Fruit fly (Drosophila melanogaster): ENCODE results near the gene CG32213.

CG32213 gene

dm6 chr3L:19444092-19444491 lies 31.5 kb upstream of the CG32213 start (continued):
- TF ChIP-seq fru (optimal IDR thresholded peaks at IDR 0.05), result no peak
- no peak for TF ChIP-seq sqz (GFP tag; optimal IDR thresholded peaks at IDR 0.05)
- TF ChIP-seq CG34376 (GFP tag; optimal IDR thresholded peaks at IDR 0.05), result no peak
- TF ChIP-seq CG11085 (GFP tag; IDR thresholded peaks at IDR 0.05), result no peak
- TF ChIP-seq CG13424 (tag; optimal IDR thresholded peaks at IDR 0.05), result peak; percentile 4
- TF ChIP-seq Rfx (GFP tag; IDR thresholded peaks at IDR 0.05), result 0 out of 2 replicates have a peak, but pooled peaks have one; percentile 32
- TF ChIP-seq CG30431 (GFP tag; optimal IDR thresholded peaks at IDR 0.05), result no peak
- TF ChIP-seq CG3847 (GFP tag; IDR thresholded peaks at IDR 0.05), result 0 out of 2 replicates have a peak, but pooled peaks have one; percentile 21
- TF ChIP-seq slbo (GFP tag; IDR thresholded peaks at IDR 0.05), result peak; percentile 38; the same call in 1 of the 2 replicates
- no peak for TF ChIP-seq Hey (tag; optimal IDR thresholded peaks at IDR 0.05)
- no peak for TF ChIP-seq Adf1 (GFP tag; IDR thresholded peaks at IDR 0.05)
- TF ChIP-seq row (GFP tag; IDR thresholded peaks at IDR 0.05), result peak; percentile 44; the same call in 2 of the 3 replicates
- TF ChIP-seq CG7928 (GFP tag; optimal IDR thresholded peaks at IDR 0.05), result no peak
- peak; percentile 28 for TF ChIP-seq Sox102F (GFP tag; optimal IDR thresholded peaks at IDR 0.05)
- TF ChIP-seq crp (GFP tag; optimal IDR thresholded peaks at IDR 0.05), result no peak
- no peak for TF ChIP-seq CG12299 (tag; optimal IDR thresholded peaks at IDR 0.05)
- peak; percentile 12 for TF ChIP-seq az2 (GFP tag; optimal IDR thresholded peaks at IDR 0.05)
- TF ChIP-seq CG1603 (tag; optimal IDR thresholded peaks at IDR 0.05), result peak; percentile 57
- no peak for TF ChIP-seq ham (GFP tag; IDR thresholded peaks at IDR 0.05)
- no peak for TF ChIP-seq CG11695 (GFP tag; IDR thresholded peaks at IDR 0.05)
- TF ChIP-seq chn (GFP tag; optimal IDR thresholded peaks at IDR 0.05), result peak; percentile 15
- no peak for TF ChIP-seq nom (GFP tag; optimal IDR thresholded peaks at IDR 0.05)
- TF ChIP-seq CG8924 (tag; optimal IDR thresholded peaks at IDR 0.05), result no peak
- TF ChIP-seq Hr39 (optimal IDR thresholded peaks at IDR 0.05), result no peak
- TF ChIP-seq Max (GFP tag; optimal IDR thresholded peaks at IDR 0.05), result no peak
- no peak for TF ChIP-seq zfh2 (GFP tag; optimal IDR thresholded peaks at IDR 0.05)
- no peak for TF ChIP-seq CG13287 (GFP tag; IDR thresholded peaks at IDR 0.05; ENCODE audit: partially characterized antibody)
- TF ChIP-seq CG11723 (GFP tag; optimal IDR thresholded peaks at IDR 0.05), result no peak
- 0 out of 2 replicates have a peak, but pooled peaks have one; percentile 27 for TF ChIP-seq CG4730 (GFP tag; IDR thresholded peaks at IDR 0.05)
- no peak for TF ChIP-seq Dfd (GFP tag; optimal IDR thresholded peaks at IDR 0.05)
- TF ChIP-seq ara (GFP tag; IDR thresholded peaks at IDR 0.05), result peak; percentile 47; the same call in 1 of the 2 replicates
- no peak for TF ChIP-seq sug (tag; optimal IDR thresholded peaks at IDR 0.05)
- peak; percentile 22 for TF ChIP-seq phol (tag; optimal IDR thresholded peaks at IDR 0.05)
- TF ChIP-seq gfzf (GFP tag; optimal IDR thresholded peaks at IDR 0.05), result no peak
- no peak for TF ChIP-seq zf30C (GFP tag; optimal IDR thresholded peaks at IDR 0.05)
- 0 out of 2 replicates have a peak, but pooled peaks have one; percentile 3 for TF ChIP-seq Rx (GFP tag; IDR thresholded peaks at IDR 0.05)
- TF ChIP-seq al (GFP tag; IDR thresholded peaks at IDR 0.05), result no peak
- no peak for TF ChIP-seq inv (GFP tag; IDR thresholded peaks at IDR 0.05; ENCODE audit: partially characterized antibody)
- no peak for TF ChIP-seq Meics (GFP tag; optimal IDR thresholded peaks at IDR 0.05)
- no peak for TF ChIP-seq Spps (tag; optimal IDR thresholded peaks at IDR 0.05)
- TF ChIP-seq Hsf (GFP tag; optimal IDR thresholded peaks at IDR 0.05), result no peak
- no peak for TF ChIP-seq CG14710 (tag; optimal IDR thresholded peaks at IDR 0.05)
- TF ChIP-seq lola (GFP tag; optimal IDR thresholded peaks at IDR 0.05), result no peak
- TF ChIP-seq Drgx (GFP tag; IDR thresholded peaks at IDR 0.05), result no peak
- no peak for TF ChIP-seq CG18599 (GFP tag; optimal IDR thresholded peaks at IDR 0.05)
- no peak for TF ChIP-seq Mad (GFP tag; optimal IDR thresholded peaks at IDR 0.05)
- no peak for TF ChIP-seq twi (tag; optimal IDR thresholded peaks at IDR 0.05)
- TF ChIP-seq CG8290 (GFP tag; optimal IDR thresholded peaks at IDR 0.05), result no peak
- TF ChIP-seq CG8290 (tag; optimal IDR thresholded peaks at IDR 0.05), result peak in 1 of 2 experiments; percentile 57
- TF ChIP-seq CG7372 (GFP tag; IDR thresholded peaks at IDR 0.05), result no peak
- no peak for TF ChIP-seq ftz-f1 (GFP tag; optimal IDR thresholded peaks at IDR 0.05)
- TF ChIP-seq CG16863 (GFP tag; optimal IDR thresholded peaks at IDR 0.05), result no peak

Data from whole organism, embryonic.